Fruit fly (Drosophila melanogaster) whole organism, wandering third instar larva: ENCODE measurements around the gene otu.

Experiments used
- CG32264 ChIP-seq: fragments of 200-800 bp; sonication (Bioruptor generic); optimal IDR thresholded peaks from 2 replicates; lab custom pipeline; 2016; ENCODE audit warnings: missing biosample characterization, missing genetic modification characterization
- Dfd ChIP-seq: fragments of >200 bp; optimal IDR thresholded peaks from 2 replicates; lab custom pipeline; 2017; ENCODE audit warnings: missing biosample characterization, missing genetic modification characterization
- Dif ChIP-seq: fragments of 200-275, 200-300 bp; sonication (Bioruptor generic); optimal IDR thresholded peaks from 2 replicates; lab custom pipeline; 2018; ENCODE audit warnings: missing biosample characterization, missing genetic modification characterization; ENCODE audit not compliant: partially characterized antibody
- HLH106 ChIP-seq: fragments of 200-800 bp; optimal IDR thresholded peaks from 3 replicates; lab custom pipeline; 2019; ENCODE audit warnings: missing biosample characterization, mild to moderate bottlenecking, missing genetic modification characterization, moderate library complexity
- Hr78 ChIP-seq: fragments of >200 bp; optimal IDR thresholded peaks from 2 replicates; lab custom pipeline; 2017; ENCODE audit warnings: missing biosample characterization, missing genetic modification characterization
- Jra ChIP-seq: sonication (Bioruptor generic); optimal IDR thresholded peaks from 2 replicates; lab custom pipeline; 2016; ENCODE audit warnings: missing biosample characterization, missing genetic modification characterization
- Myc ChIP-seq: fragments of >200 bp; optimal IDR thresholded peaks from 2 replicates; lab custom pipeline; 2017
- OdsH ChIP-seq: fragments of 200-800 bp; sonication (Bioruptor generic); optimal IDR thresholded peaks from 2 replicates; lab custom pipeline; 2016; ENCODE audit warnings: missing biosample characterization, mild to moderate bottlenecking, missing genetic modification characterization
- brk ChIP-seq: fragments of 200-800 bp; sonication (Bioruptor generic); optimal IDR thresholded peaks from 2 replicates; lab custom pipeline; 2016; ENCODE audit warnings: missing biosample characterization, mild to moderate bottlenecking, missing genetic modification characterization
- dl ChIP-seq, 2 experiments: fragments of 175-275, 200-275 bp in 1 of 2; fragments of 200-275 bp in 1 of 2; sonication (Bioruptor generic); optimal IDR thresholded peaks; lab custom pipeline; 2018; ENCODE audit warnings: mild to moderate bottlenecking in 2 of 2, missing biosample characterization in 2 of 2, missing genetic modification characterization in 2 of 2, moderate library complexity in 2 of 2; ENCODE audit not compliant: partially characterized antibody in 2 of 2, insufficient read depth in 1 of 2
- jim ChIP-seq: fragments of 175-275, 200-325 bp; sonication (Bioruptor generic); optimal IDR thresholded peaks from 2 replicates; lab custom pipeline; 2016; ENCODE audit warnings: missing biosample characterization, mild to moderate bottlenecking, missing genetic modification characterization

dm6 chrX:8437285-8438110, 51.8 kb downstream of the otu start, which contains the start of gene Miga:
- TF ChIP-seq OdsH (GFP tag; lab: Kevin White, UChicago): no peak
- no peak for TF ChIP-seq brk (GFP tag; lab: Kevin White, UChicago)
- TF ChIP-seq CG32264 (GFP tag; lab: Kevin White, UChicago): no peak
- TF ChIP-seq jim (GFP tag; lab: Kevin White, UChicago): no peak
- TF ChIP-seq Dif (GFP tag; lab: Kevin White, UChicago): no peak
- no peak for TF ChIP-seq Hr78
- no peak for TF ChIP-seq HLH106
- TF ChIP-seq dl (GFP tag; optimal IDR thresholded peaks at IDR 0.05; lab: Kevin White, UChicago; ENCODE audit: insufficient read depth in 1 of 2, partially characterized antibody in 2 of 2): no peak
- TF ChIP-seq Dfd (GFP tag; lab: Kevin White, UChicago): no peak
- TF ChIP-seq Myc (lab: Kevin White, UChicago): no peak
- no peak for TF ChIP-seq Jra (GFP tag; lab: Kevin White, UChicago)
